Worm (Caenorhabditis elegans): ENCODE measurements around the gene eri-12.
A peak's percentile ranks its signal among the peaks of the same experiment; 100 is the strongest.

- TF ChIP-seq zag-1 (tag; optimal IDR thresholded peaks at IDR 0.05) = no peak
- peak; percentile 63 for TF ChIP-seq ama-1 (optimal IDR thresholded peaks at IDR 0.05)
- no peak for TF ChIP-seq elt-2 (tag; optimal IDR thresholded peaks at IDR 0.05)
- no peak for TF ChIP-seq lin-39 (tag; optimal IDR thresholded peaks at IDR 0.05)
- TF ChIP-seq elt-3 (tag; optimal IDR thresholded peaks at IDR 0.05) = no peak
- no peak for TF ChIP-seq snpc-4 (tag; optimal IDR thresholded peaks at IDR 0.05)
These were observed 56.2 kb downstream of the eri-12 start for ce11 chrIV:12212814-12213213.

All from whole organism, L3 larva.